Fruit fly (Drosophila melanogaster): ENCODE measurements around the gene CG11898.
A peak's percentile ranks its signal among the peaks of the same experiment; 100 is the strongest.

CG11898 gene

DNA sequence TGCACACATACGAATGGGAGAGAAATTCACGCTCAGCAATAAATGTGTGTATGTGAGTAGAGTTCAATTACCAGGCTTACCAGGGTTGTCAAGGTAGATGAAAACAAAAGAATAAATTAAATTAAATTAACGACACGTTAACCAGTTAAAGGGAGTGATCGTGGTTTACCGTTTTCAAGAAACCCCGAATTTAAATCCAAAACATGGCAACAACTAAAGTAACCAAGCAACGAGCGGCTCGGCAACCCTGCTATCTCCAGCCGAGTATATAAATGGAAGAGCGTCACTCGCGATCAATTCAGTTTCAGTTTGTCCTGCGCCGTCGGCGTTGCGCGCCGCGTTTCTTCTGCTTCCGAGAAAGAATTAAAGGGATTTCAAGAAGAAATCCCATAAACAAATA, 48.8 kb downstream of the CG11898 start:
- TF ChIP-seq dmrt93B (GFP tag; optimal IDR thresholded peaks at IDR 0.05) = peak; percentile 99
- TF ChIP-seq foxo (GFP tag; optimal IDR thresholded peaks at IDR 0.05) = peak; percentile 99 to 100
- peak; percentile 100 for TF ChIP-seq h (GFP tag; optimal IDR thresholded peaks at IDR 0.05)
- no peak for TF ChIP-seq Dif (GFP tag; optimal IDR thresholded peaks at IDR 0.05; ENCODE audit: partially characterized antibody)
- TF ChIP-seq Rel (GFP tag; optimal IDR thresholded peaks at IDR 0.05) = peak; percentile 100
- peak; percentile 98 for TF ChIP-seq Rel (tag; optimal IDR thresholded peaks at IDR 0.05)
- TF ChIP-seq sage (GFP tag; optimal IDR thresholded peaks at IDR 0.05) = peak; percentile 99
- no peak for TF ChIP-seq tai (GFP tag; optimal IDR thresholded peaks at IDR 0.05)
- TF ChIP-seq ey (GFP tag; optimal IDR thresholded peaks at IDR 0.05) = peak; percentile 100
- TF ChIP-seq jim (GFP tag; optimal IDR thresholded peaks at IDR 0.05) = peak; percentile 87
- TF ChIP-seq Vsx2 (GFP tag; optimal IDR thresholded peaks at IDR 0.05; ENCODE audit: partially characterized antibody) = no peak
- peak; percentile 99 for TF ChIP-seq CG32264 (GFP tag; optimal IDR thresholded peaks at IDR 0.05)
- TF ChIP-seq dl (GFP tag; optimal IDR thresholded peaks at IDR 0.05; ENCODE audit: insufficient read depth in 1 of 2, partially characterized antibody in 2 of 2) = no peak
- TF ChIP-seq CrebA (GFP tag; optimal IDR thresholded peaks at IDR 0.05; ENCODE audit: borderline replicate concordance) = peak; percentile 99
- peak; percentile 100 for TF ChIP-seq OdsH (GFP tag; optimal IDR thresholded peaks at IDR 0.05)
- TF ChIP-seq rgr (GFP tag; optimal IDR thresholded peaks at IDR 0.05) = peak; percentile 100
- TF ChIP-seq Hr83 (GFP tag; optimal IDR thresholded peaks at IDR 0.05; ENCODE audit: poor library complexity, severe bottlenecking) = peak; percentile 99
- TF ChIP-seq GATAd (GFP tag; optimal IDR thresholded peaks at IDR 0.05) = peak; percentile 99
- TF ChIP-seq dsf (GFP tag; optimal IDR thresholded peaks at IDR 0.05; ENCODE audit: borderline replicate concordance) = peak; percentile 97
- peak; percentile 100 for TF ChIP-seq Sp1 (GFP tag; optimal IDR thresholded peaks at IDR 0.05)
- TF ChIP-seq fru (GFP tag; optimal IDR thresholded peaks at IDR 0.05) = peak; percentile 100
- TF ChIP-seq psq (GFP tag; optimal IDR thresholded peaks at IDR 0.05) = peak; percentile 99
- no peak for TF ChIP-seq lola (GFP tag; optimal IDR thresholded peaks at IDR 0.05)
- peak; percentile 100 for TF ChIP-seq br (GFP tag; optimal IDR thresholded peaks at IDR 0.05)
- TF ChIP-seq Dfd (GFP tag; optimal IDR thresholded peaks at IDR 0.05) = no peak
- TF ChIP-seq Hr78 (GFP tag; optimal IDR thresholded peaks at IDR 0.05) = no peak
- no peak for TF ChIP-seq Myc (optimal IDR thresholded peaks at IDR 0.05)
- no peak for TF ChIP-seq pan (optimal IDR thresholded peaks at IDR 0.05)
- peak; percentile 98 for TF ChIP-seq brk (GFP tag; optimal IDR thresholded peaks at IDR 0.05)
- TF ChIP-seq CG9705 (GFP tag; optimal IDR thresholded peaks at IDR 0.05) = peak; percentile 100
- TF ChIP-seq N (GFP tag; optimal IDR thresholded peaks at IDR 0.05) = peak; percentile 45
- TF ChIP-seq Mio (GFP tag; optimal IDR thresholded peaks at IDR 0.05) = peak; percentile 97
- no peak for TF ChIP-seq Abd-B (GFP tag; optimal IDR thresholded peaks at IDR 0.05)
- TF ChIP-seq usp (GFP tag; optimal IDR thresholded peaks at IDR 0.05) = no peak
- peak; percentile 100 for TF ChIP-seq HLH106 (tag; optimal IDR thresholded peaks at IDR 0.05)
- TF ChIP-seq sv (GFP tag; optimal IDR thresholded peaks at IDR 0.05) = peak; percentile 99
- TF ChIP-seq Jra (GFP tag; optimal IDR thresholded peaks at IDR 0.05) = peak; percentile 99
- peak; percentile 100 for TF ChIP-seq Hnf4 (GFP tag; optimal IDR thresholded peaks at IDR 0.05)
- peak; percentile 99 for TF ChIP-seq woc (GFP tag; optimal IDR thresholded peaks at IDR 0.05)

DNA sequence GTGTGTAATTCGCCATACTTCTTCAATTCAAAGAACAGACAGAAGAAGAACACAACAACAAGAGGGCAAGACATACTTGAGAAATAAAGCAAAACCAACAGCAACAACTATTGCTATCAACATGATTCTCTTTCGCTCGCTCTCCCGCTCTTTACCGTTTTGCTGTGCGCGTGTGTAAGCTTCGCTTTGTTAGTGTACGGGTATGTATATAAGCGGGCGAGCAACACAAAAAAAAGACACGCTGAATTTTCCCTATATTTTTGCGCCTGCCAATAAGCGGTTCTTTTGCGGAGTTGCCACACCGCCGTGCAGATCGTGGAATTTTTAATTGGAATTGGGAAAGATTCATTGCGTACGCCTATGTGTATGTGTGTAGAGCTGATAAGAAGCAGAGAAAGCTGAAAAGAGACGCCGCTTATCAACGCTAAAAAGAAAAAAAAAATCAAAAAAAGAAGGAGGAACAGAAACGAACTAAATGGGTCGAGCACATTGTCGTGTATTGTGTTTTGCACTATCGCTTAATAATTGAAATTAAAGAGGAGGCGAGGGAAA, 49.6 kb downstream of the CG11898 start:
- no peak for TF ChIP-seq CG9705 (GFP tag; optimal IDR thresholded peaks at IDR 0.05)
- no peak for TF ChIP-seq N (GFP tag; optimal IDR thresholded peaks at IDR 0.05)
- TF ChIP-seq usp (GFP tag; optimal IDR thresholded peaks at IDR 0.05) = no peak
- TF ChIP-seq Abd-B (GFP tag; optimal IDR thresholded peaks at IDR 0.05) = no peak
- no peak for TF ChIP-seq Myc (optimal IDR thresholded peaks at IDR 0.05)
- peak; percentile 37 for TF ChIP-seq Sp1 (GFP tag; optimal IDR thresholded peaks at IDR 0.05)
- TF ChIP-seq Dfd (GFP tag; optimal IDR thresholded peaks at IDR 0.05) = no peak
- peak; percentile 21 to 57 for TF ChIP-seq foxo (GFP tag; optimal IDR thresholded peaks at IDR 0.05)
- TF ChIP-seq Jra (GFP tag; optimal IDR thresholded peaks at IDR 0.05) = no peak
- TF ChIP-seq Hnf4 (GFP tag; optimal IDR thresholded peaks at IDR 0.05) = peak; percentile 34
- peak; percentile 59 for TF ChIP-seq psq (GFP tag; optimal IDR thresholded peaks at IDR 0.05)
- peak; percentile 6 for TF ChIP-seq HLH106 (tag; optimal IDR thresholded peaks at IDR 0.05)
- TF ChIP-seq sage (GFP tag; optimal IDR thresholded peaks at IDR 0.05) = peak; percentile 63
- TF ChIP-seq dsf (GFP tag; optimal IDR thresholded peaks at IDR 0.05; ENCODE audit: borderline replicate concordance) = no peak
- peak; percentile 61 for TF ChIP-seq h (GFP tag; optimal IDR thresholded peaks at IDR 0.05)
- no peak for TF ChIP-seq tai (GFP tag; optimal IDR thresholded peaks at IDR 0.05)
- TF ChIP-seq dmrt93B (GFP tag; optimal IDR thresholded peaks at IDR 0.05) = no peak
- TF ChIP-seq Rel (GFP tag; optimal IDR thresholded peaks at IDR 0.05) = no peak
- TF ChIP-seq Rel (tag; optimal IDR thresholded peaks at IDR 0.05) = peak; percentile 76
- TF ChIP-seq Hr83 (GFP tag; optimal IDR thresholded peaks at IDR 0.05; ENCODE audit: poor library complexity, severe bottlenecking) = no peak
- no peak for TF ChIP-seq sv (GFP tag; optimal IDR thresholded peaks at IDR 0.05)
- peak; percentile 46 for TF ChIP-seq br (GFP tag; optimal IDR thresholded peaks at IDR 0.05)
- TF ChIP-seq Mio (GFP tag; optimal IDR thresholded peaks at IDR 0.05) = no peak
- TF ChIP-seq dl (GFP tag; optimal IDR thresholded peaks at IDR 0.05; ENCODE audit: insufficient read depth in 1 of 2, partially characterized antibody in 2 of 2) = peak; percentile 67 to 70
- no peak for TF ChIP-seq ey (GFP tag; optimal IDR thresholded peaks at IDR 0.05)
- no peak for TF ChIP-seq lola (GFP tag; optimal IDR thresholded peaks at IDR 0.05)
- TF ChIP-seq pan (optimal IDR thresholded peaks at IDR 0.05) = no peak
- TF ChIP-seq Vsx2 (GFP tag; optimal IDR thresholded peaks at IDR 0.05; ENCODE audit: partially characterized antibody) = no peak
- no peak for TF ChIP-seq woc (GFP tag; optimal IDR thresholded peaks at IDR 0.05)
- TF ChIP-seq rgr (GFP tag; optimal IDR thresholded peaks at IDR 0.05) = peak; percentile 31
- peak; percentile 24 for TF ChIP-seq OdsH (GFP tag; optimal IDR thresholded peaks at IDR 0.05)
- peak; percentile 4 for TF ChIP-seq jim (GFP tag; optimal IDR thresholded peaks at IDR 0.05)
- no peak for TF ChIP-seq Hr78 (GFP tag; optimal IDR thresholded peaks at IDR 0.05)
- no peak for TF ChIP-seq CrebA (GFP tag; optimal IDR thresholded peaks at IDR 0.05; ENCODE audit: borderline replicate concordance)
- peak; percentile 4 for TF ChIP-seq fru (GFP tag; optimal IDR thresholded peaks at IDR 0.05)
- TF ChIP-seq CG32264 (GFP tag; optimal IDR thresholded peaks at IDR 0.05) = no peak
- TF ChIP-seq GATAd (GFP tag; optimal IDR thresholded peaks at IDR 0.05) = no peak
- peak; percentile 70 for TF ChIP-seq brk (GFP tag; optimal IDR thresholded peaks at IDR 0.05)
- peak; percentile 74 for TF ChIP-seq Dif (GFP tag; optimal IDR thresholded peaks at IDR 0.05; ENCODE audit: partially characterized antibody)

All from whole organism, wandering third instar larva.